Worm (Caenorhabditis elegans): ENCODE measurements around the gene fbxa-98.
A peak's percentile ranks its signal among the peaks of the same experiment; 100 is the strongest.

DNA sequence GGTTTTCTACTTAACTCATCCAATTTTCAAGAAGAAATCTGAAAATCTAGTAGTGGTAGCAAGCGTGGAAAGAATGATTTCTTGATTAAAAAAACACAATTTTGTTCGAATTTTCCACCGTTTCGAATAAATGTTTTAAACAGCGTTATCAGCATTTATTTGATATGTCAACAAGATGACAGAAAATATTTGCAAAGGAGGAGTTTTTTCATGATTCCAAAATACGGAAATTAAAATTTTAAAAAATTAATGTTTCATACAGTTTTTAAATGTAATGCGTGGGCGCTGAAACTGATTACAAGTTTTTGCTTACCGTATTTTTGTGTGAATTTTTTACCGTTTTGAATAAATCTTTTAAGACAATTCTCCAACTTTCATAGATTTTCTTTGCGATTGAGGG is 594 bp upstream of the fbxa-98 start:
- TF ChIP-seq nhr-77 (tag; optimal IDR thresholded peaks at IDR 0.05) (no peak), zag-1 (tag; optimal IDR thresholded peaks at IDR 0.05) (no peak), T26A8.4 (GFP tag; IDR thresholded peaks at IDR 0.05) (no peak), ZK337.2 (GFP tag; IDR thresholded peaks at IDR 0.05) (no peak), fos-1 (tag; optimal IDR thresholded peaks at IDR 0.05) (no peak), R02D3.7 (tag; optimal IDR thresholded peaks at IDR 0.05) (no peak), nhr-237 (tag; optimal IDR thresholded peaks at IDR 0.05) (no peak), php-3 (GFP tag; IDR thresholded peaks at IDR 0.05) (no peak), unc-62 (GFP tag; optimal IDR thresholded peaks at IDR 0.05 in 1 of 2) (peak in 1 of 2 experiments; percentile 69), unc-62 (tag; optimal IDR thresholded peaks at IDR 0.05) (no peak), dmd-6 (GFP tag; IDR thresholded peaks at IDR 0.05) (no peak), ceh-32 (tag; optimal IDR thresholded peaks at IDR 0.05; ENCODE audit: poor library complexity) (no peak)
